Worm (Caenorhabditis elegans) whole organism, L2 larva: ENCODE results near the gene F11G11.13.

Source experiments
- ama-1 ChIP-seq: fragments of 150-350 bp; optimal IDR thresholded peaks from 2 replicates; lab custom pipeline; 2018; ENCODE audit warnings: inconsistent platforms
- lsy-2 ChIP-seq, 2 experiments: fragments of 150-350 bp in 1 of 2; sonication (generic microtip) in 1 of 2; optimal IDR thresholded peaks; 2 replicates each; lab custom pipeline; 2014 to 2017; ENCODE audit warnings: missing biosample characterization in 2 of 2, missing genetic modification characterization in 2 of 2
- nhr-10 ChIP-seq: sonication (generic microtip); optimal IDR thresholded peaks from 2 replicates; lab custom pipeline; 2017; ENCODE audit warnings: missing biosample characterization, missing genetic modification characterization
- nhr-23 ChIP-seq: fragments of 150-350 bp; optimal IDR thresholded peaks from 2 replicates; lab custom pipeline; 2014; ENCODE audit warnings: missing biosample characterization, missing genetic modification reagents, missing genetic modification characterization
- unc-39 ChIP-seq: fragments of 150-350 bp; optimal IDR thresholded peaks from 2 replicates; lab custom pipeline; 2014; ENCODE audit warnings: missing biosample characterization, missing genetic modification characterization
- unc-62 ChIP-seq: fragments of 150-350 bp; optimal IDR thresholded peaks from 2 replicates; lab custom pipeline; 2014; ENCODE audit warnings: missing biosample characterization, missing genetic modification reagents, missing genetic modification characterization
- zag-1 ChIP-seq: fragments of 150-350 bp; optimal IDR thresholded peaks from 2 replicates; lab custom pipeline; 2014; ENCODE audit warnings: missing biosample characterization, missing genetic modification characterization
- ztf-4 ChIP-seq: fragments of 150-350 bp; optimal IDR thresholded peaks from 2 replicates; lab custom pipeline; 2014; ENCODE audit warnings: missing biosample characterization, missing genetic modification characterization

- TF ChIP-seq zag-1 (tag; lab: Kevin White, UChicago), result no peak
- TF ChIP-seq nhr-23 (tag; lab: Kevin White, UChicago), result no peak
- TF ChIP-seq nhr-10 (tag; lab: Kevin White, UChicago), result no peak
- TF ChIP-seq lsy-2 (tag; optimal IDR thresholded peaks at IDR 0.05; lab: Kevin White, UChicago), result peak in 1 of 2 experiments; percentile 26
- no peak for TF ChIP-seq unc-62 (GFP tag; lab: Kevin White, UChicago)
- no peak for TF ChIP-seq ztf-4 (tag; lab: Kevin White, UChicago)
- no peak for TF ChIP-seq ama-1 (lab: Kevin White, UChicago)
- TF ChIP-seq unc-39 (tag; lab: Kevin White, UChicago), result no peak
Observed at ce11 chrII:4827734-4828609, 48.0 kb downstream of the F11G11.13 start, which contains the start of the genes fbxb-88 and tbck-1.
